Fruit fly (Drosophila melanogaster) whole organism, pupa: ENCODE measurements around the gene Corp.

Experiments
- CG10348 ChIP-seq: fragments of 200-800 bp; sonication (Bioruptor generic); IDR thresholded peaks from 2 replicates; pipeline ENCODE4 v1.3.6; 2022; ENCODE audit warnings: missing biosample characterization, missing genetic modification characterization
- CG12605 ChIP-seq: fragments of 200-800 bp; sonication (Bioruptor generic); IDR thresholded peaks from 2 replicates; pipeline ENCODE4 v1.3.6; 2022; ENCODE audit warnings: missing biosample characterization, missing genetic modification characterization
- CG13204 ChIP-seq: fragments of 200-800 bp; sonication (Bioruptor generic); optimal IDR thresholded peaks from 2 replicates; lab custom pipeline; 2018; ENCODE audit warnings: missing biosample characterization, mild to moderate bottlenecking, missing genetic modification characterization, moderate library complexity
- CG14655 ChIP-seq: fragments of 200-800 bp; sonication (Bioruptor generic); optimal IDR thresholded peaks from 3 replicates; lab custom pipeline; 2017; ENCODE audit warnings: mild to moderate bottlenecking, missing biosample characterization, missing genetic modification reagents, missing genetic modification characterization
- CG15710 ChIP-seq: fragments of 200-800 bp; sonication (Bioruptor generic); optimal IDR thresholded peaks from 2 replicates; lab custom pipeline; 2018; ENCODE audit warnings: missing biosample characterization, mild to moderate bottlenecking, missing genetic modification characterization, moderate library complexity
- CG17806 ChIP-seq: fragments of 200-800 bp; sonication (Bioruptor generic); optimal IDR thresholded peaks from 2 replicates; lab custom pipeline; 2018; ENCODE audit warnings: missing biosample characterization, mild to moderate bottlenecking, missing genetic modification characterization, moderate library complexity
- CG32121 ChIP-seq: fragments of 200-800 bp; sonication (Bioruptor generic); IDR thresholded peaks from 2 replicates; pipeline ENCODE4 v1.3.6; 2022; ENCODE audit warnings: missing biosample characterization, missing genetic modification characterization
- CG34367 ChIP-seq: fragments of 200-800 bp; sonication (Bioruptor generic); optimal IDR thresholded peaks from 2 replicates; lab custom pipeline; 2018; ENCODE audit warnings: missing biosample characterization, mild to moderate bottlenecking, missing genetic modification characterization
- CG4496 ChIP-seq: fragments of 200-800 bp; sonication (Bioruptor generic); IDR thresholded peaks from 3 replicates; pipeline ENCODE4 v1.3.6; 2022; ENCODE audit warnings: missing biosample characterization, missing genetic modification characterization
- CG8159 ChIP-seq: fragments of 200-800 bp; sonication (Bioruptor generic); optimal IDR thresholded peaks from 3 replicates; lab custom pipeline; 2018; ENCODE audit warnings: missing biosample characterization, mild to moderate bottlenecking, missing genetic modification characterization, moderate library complexity
- CG9948 ChIP-seq: fragments of 200-800 bp; sonication (Bioruptor generic); optimal IDR thresholded peaks from 2 replicates; lab custom pipeline; 2018; ENCODE audit warnings: missing biosample characterization, mild to moderate bottlenecking, missing genetic modification characterization, moderate library complexity
- D1 ChIP-seq: fragments of 200-800 bp; sonication (Bioruptor generic); optimal IDR thresholded peaks from 2 replicates; lab custom pipeline; 2018; ENCODE audit warnings: missing biosample characterization, mild to moderate bottlenecking, missing genetic modification characterization, moderate library complexity
- EcR ChIP-seq: fragments of 200-800 bp; sonication (Bioruptor generic); optimal IDR thresholded peaks from 3 replicates; lab custom pipeline; 2019; ENCODE audit warnings: missing biosample characterization, missing genetic modification characterization, mild to moderate bottlenecking, moderate library complexity, missing genetic modification reagents
- Ets98B ChIP-seq: fragments of 200-800 bp; sonication (Bioruptor generic); IDR thresholded peaks from 2 replicates; pipeline ENCODE4 v1.3.6; 2022; ENCODE audit warnings: missing biosample characterization, missing genetic modification characterization
- Pif1A ChIP-seq: fragments of 200-800 bp; sonication (Bioruptor generic); optimal IDR thresholded peaks from 3 replicates; lab custom pipeline; 2016; ENCODE audit warnings: missing biosample characterization, missing genetic modification characterization
- Pif1B ChIP-seq: fragments of 200-800 bp; sonication (Bioruptor generic); optimal IDR thresholded peaks from 3 replicates; lab custom pipeline; 2016; ENCODE audit warnings: missing biosample characterization, missing genetic modification characterization
- Snoo ChIP-seq: fragments of 200-800 bp; sonication (Bioruptor generic); optimal IDR thresholded peaks from 3 replicates; lab custom pipeline; 2017; ENCODE audit warnings: missing biosample characterization, mild to moderate bottlenecking, missing genetic modification characterization, inconsistent platforms
- gl ChIP-seq: fragments of 200-800 bp; sonication (Bioruptor generic); optimal IDR thresholded peaks from 2 replicates; lab custom pipeline; 2018; ENCODE audit warnings: missing biosample characterization, mild to moderate bottlenecking, missing genetic modification characterization
- rn ChIP-seq: fragments of 200-800 bp; sonication (Bioruptor generic); IDR thresholded peaks from 2 replicates; pipeline ENCODE4 v1.3.6; 2022; ENCODE audit warnings: missing biosample characterization, missing genetic modification characterization

Corp gene

dm6 chrX:8229918-8230699 lies 41.1 kb downstream of the Corp start:
- TF ChIP-seq Ets98B (0 out of 2 replicates have a peak, but pooled peaks have one; percentile 39), Pif1A (GFP tag; lab: Kevin White, UChicago) (peak; percentile 67), CG34367 (tag; lab: Kevin White, UChicago) (peak; percentile 35), EcR (peak; percentile 11), CG8159 (tag; lab: Kevin White, UChicago) (peak; percentile 16), CG32121 (GFP tag; lab: Robert Waterston, UW) (no peak), D1 (tag; lab: Kevin White, UChicago) (no peak), Pif1B (GFP tag; lab: Kevin White, UChicago) (peak; percentile 60), CG9948 (tag; lab: Kevin White, UChicago) (no peak), gl (tag; lab: Kevin White, UChicago) (peak; percentile 65), Snoo (tag; lab: Kevin White, UChicago) (no peak), CG12605 (no peak), CG13204 (GFP tag; lab: Kevin White, UChicago) (peak; percentile 2), rn (GFP tag; lab: Robert Waterston, UW) (no peak), CG15710 (tag; lab: Kevin White, UChicago) (peak; percentile 8), CG17806 (tag; lab: Kevin White, UChicago) (peak; percentile 18), CG14655 (peak; percentile 35)

dm6 chrX:8227942-8228341 lies 43.3 kb downstream of the Corp start:
- TF ChIP-seq CG4496 (GFP tag; lab: Robert Waterston, UW) (no peak), Snoo (tag; lab: Kevin White, UChicago) (no peak), CG10348 (GFP tag; lab: Robert Waterston, UW) (no peak), Ets98B (no peak), D1 (tag; lab: Kevin White, UChicago) (no peak), CG32121 (GFP tag; lab: Robert Waterston, UW) (no peak), CG17806 (tag; lab: Kevin White, UChicago) (no peak), CG14655 (no peak), Pif1B (GFP tag; lab: Kevin White, UChicago) (no peak), gl (tag; lab: Kevin White, UChicago) (no peak), CG8159 (tag; lab: Kevin White, UChicago) (no peak), rn (GFP tag; lab: Robert Waterston, UW) (no peak), CG12605 (no peak)
